Fruit fly (Drosophila melanogaster) Kc167 (cell line): ENCODE results near the gene CG14419.

Source experiments
- Myc ChIP-seq: fragments of >200 bp; optimal IDR thresholded peaks from 2 replicates; lab custom pipeline; 2017; ENCODE audit warnings: missing external identifiers
- h ChIP-seq: fragments of >200 bp; optimal IDR thresholded peaks from 3 replicates; lab custom pipeline; 2018; ENCODE audit warnings: missing external identifiers
- insv ChIP-seq: fragments of >200 bp; optimal IDR thresholded peaks from 3 replicates; lab custom pipeline; 2018; ENCODE audit warnings: missing external identifiers
- psq ChIP-seq: fragments of >200 bp; optimal IDR thresholded peaks from 2 replicates; lab custom pipeline; 2017; ENCODE audit warnings: missing external identifiers
- ttk ChIP-seq: sonication (Bioruptor generic); optimal IDR thresholded peaks from 2 replicates; lab custom pipeline; 2017; ENCODE audit warnings: missing external identifiers

DNA sequence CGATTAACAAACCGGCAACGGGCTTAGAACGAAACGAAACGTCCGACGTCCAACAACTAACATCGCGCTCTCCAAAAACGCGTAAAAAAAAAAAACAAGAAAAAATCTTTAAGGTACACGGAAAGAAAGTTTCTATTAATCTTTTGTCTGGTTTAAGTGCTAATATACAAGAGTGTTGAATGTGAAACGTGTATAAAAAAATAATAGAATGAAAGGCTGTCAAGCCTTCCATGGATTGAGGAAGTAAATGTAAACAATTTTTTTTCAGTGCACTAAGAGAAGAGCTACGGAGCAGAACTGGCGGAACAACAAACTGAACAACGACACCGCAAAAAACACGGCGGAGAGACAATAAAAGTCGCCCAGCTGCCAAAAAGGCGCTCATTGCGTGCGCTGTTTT, 34.0 kb upstream of the CG14419 start, which contains the start of gene CG3588:
- TF ChIP-seq h (lab: Kevin White, UChicago) (no peak), Myc (no peak), insv (lab: Kevin White, UChicago) (no peak), psq (lab: Kevin White, UChicago) (no peak), ttk (lab: Kevin White, UChicago) (no peak)
